Worm (Caenorhabditis elegans): ENCODE measurements around the gene T25B2.4.

T25B2.4 gene

ce11 chrX:6187848-6188247 is 9.8 kb downstream of the T25B2.4 start, which contains the start of gene T13C5.10:
T13C5.10 (plus strand) TSS chrX:6188148.
- TF ChIP-seq nhr-2 (tag; optimal IDR thresholded peaks at IDR 0.05) (no peak), flh-1 (GFP tag; optimal IDR thresholded peaks at IDR 0.05) (no peak), sptf-1 (tag; optimal IDR thresholded peaks at IDR 0.05) (no peak), lin-32 (GFP tag; optimal IDR thresholded peaks at IDR 0.05) (no peak), mls-2 (tag; optimal IDR thresholded peaks at IDR 0.05) (no peak), lsy-2 (tag; optimal IDR thresholded peaks at IDR 0.05) (no peak), nhr-76 (tag; optimal IDR thresholded peaks at IDR 0.05) (no peak), mep-1 (tag; optimal IDR thresholded peaks at IDR 0.05) (no peak)

ce11 chrX:6189955-6190354 is 11.9 kb downstream of the T25B2.4 start, which contains the start of gene T13C5.9:
T13C5.9 (plus strand) TSS chrX:6190255.
- no peak for TF ChIP-seq nhr-2 (tag; optimal IDR thresholded peaks at IDR 0.05)
- TF ChIP-seq ces-1 (GFP tag; optimal IDR thresholded peaks at IDR 0.05): no peak
- no peak for TF ChIP-seq nhr-237 (tag; optimal IDR thresholded peaks at IDR 0.05)
- TF ChIP-seq unc-62 (GFP tag; optimal IDR thresholded peaks at IDR 0.05): no peak
- TF ChIP-seq sem-2 (GFP tag; optimal IDR thresholded peaks at IDR 0.05): no peak
- TF ChIP-seq nhr-28 (tag; optimal IDR thresholded peaks at IDR 0.05): no peak
- no peak for TF ChIP-seq lsy-2 (tag; optimal IDR thresholded peaks at IDR 0.05)
- TF ChIP-seq mep-1 (tag; optimal IDR thresholded peaks at IDR 0.05): no peak
- TF ChIP-seq ztf-11 (tag; optimal IDR thresholded peaks at IDR 0.05): no peak
- TF ChIP-seq mls-2 (tag; optimal IDR thresholded peaks at IDR 0.05): no peak
- no peak for TF ChIP-seq nhr-12 (tag; optimal IDR thresholded peaks at IDR 0.05)
- no peak for TF ChIP-seq hlh-1 (tag; optimal IDR thresholded peaks at IDR 0.05)
- no peak for TF ChIP-seq bed-3 (GFP tag; optimal IDR thresholded peaks at IDR 0.05)

- no peak for TF ChIP-seq lin-13 (tag; optimal IDR thresholded peaks at IDR 0.05)
- TF ChIP-seq sem-2 (GFP tag; optimal IDR thresholded peaks at IDR 0.05): no peak
- no peak for TF ChIP-seq unc-62 (GFP tag; optimal IDR thresholded peaks at IDR 0.05)
- TF ChIP-seq lsy-2 (tag; optimal IDR thresholded peaks at IDR 0.05): no peak
- no peak for TF ChIP-seq drap-1 (GFP tag; optimal IDR thresholded peaks at IDR 0.05)
- no peak for TF ChIP-seq M03D4.4 (tag; optimal IDR thresholded peaks at IDR 0.05)
- no peak for TF ChIP-seq blmp-1 (tag; optimal IDR thresholded peaks at IDR 0.05)
- TF ChIP-seq flh-1 (GFP tag; optimal IDR thresholded peaks at IDR 0.05): no peak
- no peak for TF ChIP-seq ceh-43 (GFP tag; optimal IDR thresholded peaks at IDR 0.05)
- no peak for TF ChIP-seq nhr-76 (tag; optimal IDR thresholded peaks at IDR 0.05)
- TF ChIP-seq elt-1 (tag; optimal IDR thresholded peaks at IDR 0.05; ENCODE audit: borderline replicate concordance, insufficient read depth): no peak
- TF ChIP-seq hlh-1 (tag; optimal IDR thresholded peaks at IDR 0.05): no peak
- TF ChIP-seq zip-8 (tag; optimal IDR thresholded peaks at IDR 0.05): no peak
- no peak for TF ChIP-seq mls-2 (tag; optimal IDR thresholded peaks at IDR 0.05)
- no peak for TF ChIP-seq sptf-1 (tag; optimal IDR thresholded peaks at IDR 0.05)
- no peak for TF ChIP-seq lin-32 (GFP tag; optimal IDR thresholded peaks at IDR 0.05)
- no peak for TF ChIP-seq bed-3 (GFP tag; optimal IDR thresholded peaks at IDR 0.05)
- TF ChIP-seq cnd-1 (tag; optimal IDR thresholded peaks at IDR 0.05): no peak
- no peak for TF ChIP-seq ces-1 (GFP tag; optimal IDR thresholded peaks at IDR 0.05)
Observed at ce11 chrX:6194191-6194724, 16.2 kb downstream of the T25B2.4 start, which contains the start of gene ceh-54. ceh-54 (minus strand) TSS chrX:6194241.

- no peak for TF ChIP-seq nhr-28 (tag; optimal IDR thresholded peaks at IDR 0.05)
- no peak for TF ChIP-seq nhr-237 (tag; optimal IDR thresholded peaks at IDR 0.05)
- no peak for TF ChIP-seq lin-13 (tag; optimal IDR thresholded peaks at IDR 0.05)
- no peak for TF ChIP-seq unc-120 (tag; optimal IDR thresholded peaks at IDR 0.05; ENCODE audit: poor library complexity, severe bottlenecking)
- TF ChIP-seq ceh-39 (tag; optimal IDR thresholded peaks at IDR 0.05): no peak
- no peak for TF ChIP-seq bed-3 (GFP tag; optimal IDR thresholded peaks at IDR 0.05)
- no peak for TF ChIP-seq sptf-1 (tag; optimal IDR thresholded peaks at IDR 0.05)
- no peak for TF ChIP-seq M03D4.4 (tag; optimal IDR thresholded peaks at IDR 0.05)
- TF ChIP-seq drap-1 (GFP tag; optimal IDR thresholded peaks at IDR 0.05): no peak
- TF ChIP-seq mab-5 (tag; optimal IDR thresholded peaks at IDR 0.05): no peak
- no peak for TF ChIP-seq unc-39 (tag; optimal IDR thresholded peaks at IDR 0.05)
- no peak for TF ChIP-seq ceh-43 (GFP tag; optimal IDR thresholded peaks at IDR 0.05)
- no peak for TF ChIP-seq elt-3 (tag; optimal IDR thresholded peaks at IDR 0.05)
- TF ChIP-seq cnd-1 (tag; optimal IDR thresholded peaks at IDR 0.05): no peak
- no peak for TF ChIP-seq hlh-1 (tag; optimal IDR thresholded peaks at IDR 0.05)
- TF ChIP-seq nhr-12 (tag; optimal IDR thresholded peaks at IDR 0.05): no peak
- TF ChIP-seq lsy-2 (tag; optimal IDR thresholded peaks at IDR 0.05): no peak
- no peak for TF ChIP-seq lin-32 (GFP tag; optimal IDR thresholded peaks at IDR 0.05)
Observed at ce11 chrX:6196627-6197026, 18.6 kb downstream of the T25B2.4 start, which contains the start of gene daf-9. daf-9 (plus strand) TSS chrX:6196927.

ce11 chrX:6201542-6201941 is 23.5 kb downstream of the T25B2.4 start:
- TF ChIP-seq lin-13 (tag; optimal IDR thresholded peaks at IDR 0.05): no peak
- no peak for TF ChIP-seq nhr-237 (tag; optimal IDR thresholded peaks at IDR 0.05)
- no peak for TF ChIP-seq nhr-12 (tag; optimal IDR thresholded peaks at IDR 0.05)
- no peak for TF ChIP-seq ham-2 (GFP tag; optimal IDR thresholded peaks at IDR 0.05)
- no peak for TF ChIP-seq bed-3 (GFP tag; optimal IDR thresholded peaks at IDR 0.05)
- TF ChIP-seq snpc-4 (tag; optimal IDR thresholded peaks at IDR 0.05): no peak
- TF ChIP-seq elt-3 (tag; optimal IDR thresholded peaks at IDR 0.05): no peak
- TF ChIP-seq mls-2 (tag; optimal IDR thresholded peaks at IDR 0.05): no peak
- no peak for TF ChIP-seq nhr-76 (tag; optimal IDR thresholded peaks at IDR 0.05)
- TF ChIP-seq tbx-8 (GFP tag; optimal IDR thresholded peaks at IDR 0.05): no peak
- no peak for TF ChIP-seq flh-1 (GFP tag; optimal IDR thresholded peaks at IDR 0.05)
- no peak for TF ChIP-seq lin-32 (GFP tag; optimal IDR thresholded peaks at IDR 0.05)
- no peak for TF ChIP-seq ceh-39 (tag; optimal IDR thresholded peaks at IDR 0.05)
- TF ChIP-seq mep-1 (tag; optimal IDR thresholded peaks at IDR 0.05): no peak
- no peak for TF ChIP-seq mab-5 (tag; optimal IDR thresholded peaks at IDR 0.05)
